Worm (Caenorhabditis elegans) whole organism, L3 larva: ENCODE measurements around the gene hmgr-1.

Experiments used
- R02D3.7 ChIP-seq: fragments of 150-350 bp; optimal IDR thresholded peaks from 2 replicates; lab custom pipeline; 2014; ENCODE audit warnings: missing biosample characterization, missing genetic modification characterization
- ZK546.5 ChIP-seq: sonication (generic microtip); optimal IDR thresholded peaks from 2 replicates; lab custom pipeline; 2017; ENCODE audit warnings: missing biosample characterization, missing genetic modification characterization
- aly-2 ChIP-seq: fragments of 150-350 bp; optimal IDR thresholded peaks from 2 replicates; lab custom pipeline; 2014; ENCODE audit warnings: missing biosample characterization, missing genetic modification characterization
- ama-1 ChIP-seq: fragments of 150-350 bp; optimal IDR thresholded peaks from 2 replicates; lab custom pipeline; 2018
- ceh-16 ChIP-seq: sonication (generic microtip); optimal IDR thresholded peaks from 2 replicates; lab custom pipeline; 2017; ENCODE audit warnings: missing biosample characterization, missing genetic modification characterization
- ceh-28 ChIP-seq: fragments of 150-350 bp; optimal IDR thresholded peaks from 2 replicates; lab custom pipeline; 2014; ENCODE audit warnings: missing biosample characterization, missing genetic modification reagents, missing genetic modification characterization
- ceh-82 ChIP-seq: fragments of 150-350 bp; optimal IDR thresholded peaks from 2 replicates; lab custom pipeline; 2014; ENCODE audit warnings: missing biosample characterization, missing genetic modification characterization
- ceh-9 ChIP-seq: sonication (generic microtip); optimal IDR thresholded peaks from 2 replicates; lab custom pipeline; 2018; ENCODE audit warnings: missing biosample characterization, missing genetic modification characterization
- daf-12 ChIP-seq: fragments of 150-350 bp; optimal IDR thresholded peaks from 2 replicates; lab custom pipeline; 2014; ENCODE audit warnings: missing biosample characterization, missing genetic modification reagents, missing genetic modification characterization
- elt-2 ChIP-seq: sonication (generic microtip); optimal IDR thresholded peaks from 2 replicates; lab custom pipeline; 2016; ENCODE audit warnings: missing genetic modification reagents, mild to moderate bottlenecking, missing genetic modification characterization, missing compliant biosample characterization
- elt-3 ChIP-seq, 3 experiments: fragments of 150-350 bp in 1 of 3; sonication (generic microtip) in 2 of 3; optimal IDR thresholded peaks; 2 replicates in 2 of 3; 4 replicates in 1 of 3; lab custom pipeline; 2014 to 2017; ENCODE audit warnings: missing biosample characterization in 3 of 3, missing genetic modification characterization in 3 of 3
- eor-1 ChIP-seq, 2 experiments: fragments of 150-350 bp; optimal IDR thresholded peaks; 2 replicates each; lab custom pipeline; 2014 to 2018; ENCODE audit warnings: missing biosample characterization in 2 of 2, missing genetic modification characterization in 2 of 2
- fkh-2 ChIP-seq: fragments of 150-350 bp; optimal IDR thresholded peaks from 2 replicates; lab custom pipeline; 2014; ENCODE audit warnings: missing biosample characterization, missing genetic modification reagents, missing genetic modification characterization
- fos-1 ChIP-seq: fragments of 150-350 bp; optimal IDR thresholded peaks from 2 replicates; lab custom pipeline; 2014; ENCODE audit warnings: missing biosample characterization, missing genetic modification characterization
- hmg-11 ChIP-seq: sonication (generic microtip); optimal IDR thresholded peaks from 2 replicates; lab custom pipeline; 2016; ENCODE audit warnings: missing genetic modification characterization, missing compliant biosample characterization
- jun-1 ChIP-seq: fragments of 150-350 bp; optimal IDR thresholded peaks from 2 replicates; lab custom pipeline; 2014; ENCODE audit warnings: missing biosample characterization, missing genetic modification reagents, missing genetic modification characterization
- lin-15B ChIP-seq: fragments of 150-350 bp; optimal IDR thresholded peaks from 2 replicates; lab custom pipeline; 2014; ENCODE audit warnings: missing biosample characterization, missing genetic modification characterization
- lin-39 ChIP-seq: fragments of 150-350 bp; optimal IDR thresholded peaks from 2 replicates; lab custom pipeline; 2018; ENCODE audit warnings: missing biosample characterization, missing genetic modification reagents, missing genetic modification characterization
- lsy-12 ChIP-seq: sonication (generic microtip); optimal IDR thresholded peaks from 2 replicates; lab custom pipeline; 2016; ENCODE audit warnings: mild to moderate bottlenecking, missing genetic modification characterization, missing compliant biosample characterization
- mdl-1 ChIP-seq: fragments of 150-350 bp; optimal IDR thresholded peaks from 2 replicates; lab custom pipeline; 2014; ENCODE audit warnings: missing biosample characterization, missing genetic modification characterization
- mml-1 ChIP-seq: fragments of 150-350 bp; sonication (generic microtip); optimal IDR thresholded peaks from 3 replicates; lab custom pipeline; 2014; ENCODE audit warnings: missing biosample characterization, missing genetic modification characterization
- nfya-1 ChIP-seq: sonication (generic microtip); optimal IDR thresholded peaks from 2 replicates; lab custom pipeline; 2017; ENCODE audit warnings: missing genetic modification characterization, mild to moderate bottlenecking, missing compliant biosample characterization, antibody characterized with exemption, moderate library complexity; ENCODE audit not compliant: insufficient read depth
- nhr-11 ChIP-seq: fragments of 150-350 bp; optimal IDR thresholded peaks from 2 replicates; lab custom pipeline; 2014; ENCODE audit warnings: missing biosample characterization, missing genetic modification characterization
- nhr-23 ChIP-seq: fragments of 150-350 bp; optimal IDR thresholded peaks from 2 replicates; lab custom pipeline; 2014; ENCODE audit warnings: missing biosample characterization, missing genetic modification reagents, missing genetic modification characterization
- nhr-237 ChIP-seq: fragments of 150-350 bp; optimal IDR thresholded peaks from 2 replicates; lab custom pipeline; 2014; ENCODE audit warnings: missing biosample characterization, missing genetic modification characterization
- nhr-25 ChIP-seq: sonication (generic microtip); optimal IDR thresholded peaks from 2 replicates; lab custom pipeline; 2017; ENCODE audit warnings: missing biosample characterization, missing genetic modification characterization
- nhr-28 ChIP-seq: fragments of 150-350 bp; optimal IDR thresholded peaks from 2 replicates; lab custom pipeline; 2014; ENCODE audit warnings: missing biosample characterization, missing genetic modification characterization
- nhr-43 ChIP-seq: sonication (generic microtip); optimal IDR thresholded peaks from 2 replicates; lab custom pipeline; 2016; ENCODE audit warnings: mild to moderate bottlenecking, missing genetic modification characterization, missing compliant biosample characterization; ENCODE audit not compliant: poor library complexity, severe bottlenecking
- nhr-67 ChIP-seq: fragments of 150-350 bp; optimal IDR thresholded peaks from 2 replicates; lab custom pipeline; 2014; ENCODE audit warnings: missing biosample characterization, missing genetic modification characterization
- nhr-76 ChIP-seq: fragments of 150-350 bp; sonication (generic microtip); optimal IDR thresholded peaks from 5 replicates; lab custom pipeline; 2014; ENCODE audit warnings: missing biosample characterization, missing genetic modification characterization
- nhr-77 ChIP-seq: fragments of 150-350 bp; optimal IDR thresholded peaks from 2 replicates; lab custom pipeline; 2014; ENCODE audit warnings: missing biosample characterization, missing genetic modification characterization
- pha-4 ChIP-seq: fragments of 150-350 bp; optimal IDR thresholded peaks from 2 replicates; lab custom pipeline; 2014; ENCODE audit warnings: missing biosample characterization, missing genetic modification reagents, missing genetic modification characterization
- pqm-1 ChIP-seq: fragments of 150-350 bp; optimal IDR thresholded peaks from 2 replicates; lab custom pipeline; 2017; ENCODE audit warnings: missing biosample characterization, missing genetic modification characterization, inconsistent platforms
- sea-2 ChIP-seq: fragments of 150-350 bp; sonication (generic microtip); optimal IDR thresholded peaks from 4 replicates; lab custom pipeline; 2014; ENCODE audit warnings: missing biosample characterization, missing genetic modification reagents, missing genetic modification characterization
- skn-1 ChIP-seq: fragments of 150-350 bp; optimal IDR thresholded peaks from 2 replicates; lab custom pipeline; 2014; ENCODE audit warnings: missing biosample characterization, missing genetic modification characterization
- snpc-4 ChIP-seq: fragments of 150-350 bp; optimal IDR thresholded peaks from 2 replicates; lab custom pipeline; 2014; ENCODE audit warnings: missing biosample characterization, missing genetic modification characterization
- tbx-2 ChIP-seq: sonication (generic microtip); optimal IDR thresholded peaks from 2 replicates; lab custom pipeline; 2016; ENCODE audit warnings: mild to moderate bottlenecking, missing genetic modification characterization, missing compliant biosample characterization
- unc-39 ChIP-seq: sonication (generic microtip); optimal IDR thresholded peaks from 4 replicates; lab custom pipeline; 2017; ENCODE audit warnings: missing biosample characterization, missing genetic modification characterization
- zag-1 ChIP-seq: fragments of 150-350 bp; optimal IDR thresholded peaks from 2 replicates; lab custom pipeline; 2014; ENCODE audit warnings: missing biosample characterization, missing genetic modification characterization
- ztf-11 ChIP-seq: fragments of 150-350 bp; optimal IDR thresholded peaks from 2 replicates; lab custom pipeline; 2014; ENCODE audit warnings: missing biosample characterization, missing genetic modification characterization
- ztf-4 ChIP-seq: fragments of 150-350 bp; optimal IDR thresholded peaks from 2 replicates; lab custom pipeline; 2014; ENCODE audit warnings: missing biosample characterization, missing genetic modification characterization

hmgr-1 gene

DNA sequence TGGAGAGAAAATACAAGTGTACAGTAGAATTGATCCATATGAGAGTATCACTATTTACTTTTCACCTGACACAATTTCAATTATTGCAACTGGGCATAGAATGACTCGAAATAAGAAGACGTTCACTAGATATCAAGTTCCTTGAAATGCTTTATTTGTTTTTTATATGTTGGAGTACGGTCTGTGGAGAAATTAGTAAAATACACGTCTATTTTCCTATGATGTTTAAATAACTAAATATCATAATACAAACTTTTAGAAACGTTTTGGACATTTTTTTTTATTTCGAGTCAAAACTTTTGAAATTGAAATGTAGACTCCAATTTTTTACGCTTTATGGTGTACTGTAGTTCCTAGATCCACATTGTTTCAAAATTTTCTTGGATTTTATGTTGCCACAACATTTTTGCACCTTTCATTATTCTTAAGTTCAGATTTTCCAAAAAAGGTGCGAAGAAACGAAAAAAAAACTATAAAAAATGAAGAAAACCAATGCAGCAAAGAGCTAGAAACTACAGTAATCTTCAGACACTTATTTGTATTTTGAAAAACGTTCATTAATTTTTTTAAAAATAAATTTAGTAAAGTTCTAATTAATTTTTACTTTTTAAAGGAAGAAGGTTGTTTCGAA, 10.2 kb downstream of the hmgr-1 start (continued):
- TF ChIP-seq nhr-77 (tag; lab: Kevin White, UChicago) (no peak), skn-1 (tag; lab: Kevin White, UChicago) (no peak), zag-1 (tag; lab: Kevin White, UChicago) (no peak), tbx-2 (tag; lab: Kevin White, UChicago) (no peak), elt-2 (tag; lab: Kevin White, UChicago) (peak; percentile 15), ZK546.5 (tag; lab: Kevin White, UChicago) (no peak), nhr-43 (tag; lab: Kevin White, UChicago) (peak; percentile 66), ceh-9 (tag; lab: Kevin White, UChicago) (no peak), ztf-4 (tag; lab: Kevin White, UChicago) (peak; percentile 32)

DNA sequence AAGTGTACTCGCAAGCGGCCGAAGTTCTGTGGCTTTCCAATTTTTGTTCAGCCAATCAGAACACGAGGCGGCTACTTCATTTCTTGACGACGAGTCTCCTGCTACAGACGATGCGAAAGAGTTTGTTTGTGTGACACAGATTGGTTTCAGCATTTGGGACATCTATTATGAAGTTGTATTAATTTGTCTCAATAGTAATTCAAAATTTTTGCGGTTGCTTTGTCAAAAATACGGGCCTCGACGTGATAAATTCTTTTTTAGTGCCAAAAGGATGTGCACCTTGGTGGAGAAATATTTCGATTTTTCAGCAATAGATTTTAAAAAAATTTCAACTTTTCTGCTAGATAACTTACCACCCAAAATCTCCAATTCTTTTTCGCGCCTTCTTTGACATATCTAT, 11.3 kb downstream of the hmgr-1 start:
- TF ChIP-seq fos-1 (tag; lab: Kevin White, UChicago), result no peak
- TF ChIP-seq nhr-76 (tag; lab: Kevin White, UChicago), result no peak
- TF ChIP-seq pqm-1, result no peak
- no peak for TF ChIP-seq nhr-43 (tag; lab: Kevin White, UChicago)
- no peak for TF ChIP-seq nfya-1 (tag; lab: Kevin White, UChicago)
- no peak for TF ChIP-seq nhr-237
- no peak for TF ChIP-seq tbx-2 (tag; lab: Kevin White, UChicago)
- TF ChIP-seq ZK546.5 (tag; lab: Kevin White, UChicago), result no peak
- TF ChIP-seq ceh-16, result no peak
- TF ChIP-seq mdl-1 (tag; lab: Kevin White, UChicago), result no peak
- no peak for TF ChIP-seq snpc-4 (tag; lab: Kevin White, UChicago)

DNA sequence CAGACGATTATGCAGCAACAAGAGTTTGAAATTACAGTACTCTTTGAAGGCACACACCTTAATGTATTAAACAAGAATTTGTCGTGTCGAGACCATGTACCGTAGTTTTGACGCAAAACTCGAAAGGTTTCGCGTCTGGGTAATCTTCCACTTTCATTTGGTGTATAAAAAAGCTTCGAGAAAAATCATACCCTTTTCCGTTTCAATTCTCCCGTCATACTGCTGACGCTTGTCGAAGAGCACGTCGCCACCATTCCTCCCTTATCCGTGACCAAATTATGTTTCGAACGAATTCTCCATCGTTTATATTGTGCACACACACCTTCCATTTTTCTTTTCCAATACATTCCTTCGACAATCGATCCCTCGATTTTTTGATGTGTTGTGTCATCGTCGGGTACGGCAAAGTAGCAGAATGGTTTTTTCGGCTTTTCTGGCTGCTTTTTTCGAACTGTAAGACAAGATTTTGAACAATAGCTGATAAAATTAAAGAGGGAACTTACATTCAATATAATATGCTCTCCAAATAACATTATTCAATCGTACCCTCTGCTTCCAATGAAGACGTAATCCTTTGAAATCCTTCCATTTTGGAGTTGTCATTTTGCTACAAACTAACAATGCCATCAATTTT, 14.6 kb downstream of the hmgr-1 start:
- peak; percentile 38 for TF ChIP-seq nhr-43 (tag; lab: Kevin White, UChicago)
- no peak for TF ChIP-seq nhr-67 (tag; lab: Kevin White, UChicago)
- no peak for TF ChIP-seq nhr-23
- no peak for TF ChIP-seq mdl-1 (tag; lab: Kevin White, UChicago)
- no peak for TF ChIP-seq nhr-11 (tag; lab: Kevin White, UChicago)
- TF ChIP-seq mml-1 (tag; lab: Kevin White, UChicago), result no peak
- peak; percentile 93 for TF ChIP-seq ama-1 (lab: Kevin White, UChicago)
- no peak for TF ChIP-seq nhr-237

DNA sequence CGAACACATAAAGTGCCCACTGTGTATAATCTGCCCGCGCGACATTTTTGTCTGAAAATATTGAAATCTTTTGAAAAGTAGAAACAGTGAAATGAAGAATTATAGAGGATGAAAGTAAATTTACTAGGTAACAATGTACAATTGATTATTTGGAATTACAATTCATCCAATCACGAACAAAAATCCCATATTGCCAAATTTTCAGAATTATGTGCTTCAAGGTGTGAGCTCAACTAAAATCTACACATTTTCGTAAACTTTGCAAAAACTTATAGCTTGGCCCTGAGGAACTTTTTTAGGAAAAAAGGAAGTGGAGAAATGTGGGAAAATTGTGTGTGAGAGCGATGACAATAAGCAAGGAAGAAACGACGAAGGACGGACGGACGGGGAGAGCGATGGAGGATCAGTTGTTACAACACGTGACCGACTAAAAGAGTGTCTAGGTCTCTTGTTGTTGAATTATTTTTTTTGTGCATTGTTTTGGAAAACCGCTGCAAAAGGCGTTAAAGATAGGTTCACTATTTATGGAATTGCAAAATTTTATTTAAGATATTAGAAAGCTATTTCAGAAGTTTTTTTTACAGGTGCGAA, 15.5 kb downstream of the hmgr-1 start, which contains the start of gene mml-1:
Gene mml-1 (minus strand): TSS at position 51 of the 591 bp plus-strand sequence.
- TF ChIP-seq aly-2, result no peak
- no peak for TF ChIP-seq ztf-4 (tag; lab: Kevin White, UChicago)
- TF ChIP-seq lsy-12, result peak; percentile 24
- no peak for TF ChIP-seq pqm-1
- TF ChIP-seq ceh-82 (tag; lab: Kevin White, UChicago), result no peak
- peak; percentile 66 for TF ChIP-seq ama-1 (lab: Kevin White, UChicago)
- no peak for TF ChIP-seq unc-39 (tag; lab: Kevin White, UChicago)
- peak; percentile 17 for TF ChIP-seq nfya-1 (tag; lab: Kevin White, UChicago)
- TF ChIP-seq elt-3 (tag; optimal IDR thresholded peaks at IDR 0.05; lab: Kevin White, UChicago), result no peak
- TF ChIP-seq, all 47 proteins: peak for 3

DNA sequence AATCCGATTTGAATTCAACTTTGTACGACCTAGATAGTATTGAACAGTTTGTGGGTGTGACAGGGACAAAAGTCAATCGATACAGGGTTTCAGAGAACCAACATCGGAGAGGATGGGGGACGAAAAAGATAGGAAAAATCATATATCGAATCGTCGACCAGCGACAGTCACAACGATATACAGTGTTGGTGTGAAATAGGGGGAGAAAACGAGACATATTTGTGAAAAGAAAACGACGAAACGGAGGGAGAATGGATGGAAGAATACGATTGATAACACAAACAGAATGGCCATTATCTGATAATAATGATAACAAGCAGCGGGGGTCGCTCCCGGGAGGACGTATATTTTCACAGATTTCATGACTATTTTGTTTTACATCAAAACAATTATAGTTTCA, 16.1 kb downstream of the hmgr-1 start:
- TF ChIP-seq sea-2 (no peak), lsy-12 (no peak), nhr-23 (peak; percentile 62), ceh-9 (tag; lab: Kevin White, UChicago) (no peak), fkh-2 (tag; lab: Kevin White, UChicago) (no peak), tbx-2 (tag; lab: Kevin White, UChicago) (no peak), ama-1 (lab: Kevin White, UChicago) (peak; percentile 83), daf-12 (tag; lab: Kevin White, UChicago) (no peak), lin-15B (tag; lab: Kevin White, UChicago) (no peak), elt-3 (tag; optimal IDR thresholded peaks at IDR 0.05; lab: Kevin White, UChicago) (peak in 2 of 3 experiments; percentile 44 to 91), mml-1 (tag; lab: Kevin White, UChicago) (peak; percentile 11), unc-39 (tag; lab: Kevin White, UChicago) (no peak), nhr-28 (tag; lab: Kevin White, UChicago) (no peak), ztf-4 (tag; lab: Kevin White, UChicago) (no peak), pha-4 (no peak), eor-1 (tag; optimal IDR thresholded peaks at IDR 0.05; lab: Kevin White, UChicago) (no peak), R02D3.7 (peak; percentile 14), ceh-28 (tag; lab: Kevin White, UChicago) (peak; percentile 65), nhr-67 (tag; lab: Kevin White, UChicago) (no peak), nhr-25 (tag; lab: Kevin White, UChicago) (peak; percentile 14), hmg-11 (tag; lab: Kevin White, UChicago) (no peak), jun-1 (tag; lab: Kevin White, UChicago) (no peak), aly-2 (no peak), ceh-82 (tag; lab: Kevin White, UChicago) (no peak), lin-39 (tag; lab: Kevin White, UChicago) (no peak), ztf-11 (tag; lab: Kevin White, UChicago) (no peak)
